Worm (Caenorhabditis elegans) whole organism, midembryonic: Measurements from ENCODE around the gene oac-32.

Experiments used
- flt-1 ChIP-seq: fragments of 200-800 bp; sonication (Bioruptor generic); IDR thresholded peaks from 2 replicates; pipeline ENCODE4 v1.3.6; 2022; ENCODE audit warnings: missing genetic modification characterization, missing compliant biosample characterization
- klf-2 ChIP-seq: fragments of 200-800 bp; sonication (Bioruptor generic); conservative IDR thresholded peaks from 2 replicates; pipeline ENCODE4 v1.3.6; 2022; ENCODE audit warnings: missing genetic modification reagents, missing genetic modification characterization, missing compliant biosample characterization

- TF ChIP-seq klf-2 (GFP tag; lab: Robert Waterston, UW) (no peak), flt-1 (no peak)
Observed at ce11 chrV:1545694-1546093, at the start of gene oac-32.
